Fruit fly (Drosophila melanogaster) Kc167 (cell line): Measurements from ENCODE around the gene CG32152.

ENCODE experiments used
- insv ChIP-seq: fragments of >200 bp; optimal IDR thresholded peaks from 3 replicates; lab custom pipeline; 2018; ENCODE audit warnings: missing external identifiers
- psq ChIP-seq: fragments of >200 bp; optimal IDR thresholded peaks from 2 replicates; lab custom pipeline; 2017; ENCODE audit warnings: missing external identifiers

dm6 chr3L:16143685-16144539 is at the start of gene CG32152:
- TF ChIP-seq psq (lab: Kevin White, UChicago) (no peak), insv (lab: Kevin White, UChicago) (no peak)
